Fruit fly (Drosophila melanogaster): Measurements from ENCODE around the gene ND-39.

Gene ND-39

dm6 chr3L:20470991-20471498, 20.8 kb upstream of the ND-39 start:
- TF ChIP-seq dsx (GFP tag; optimal IDR thresholded peaks at IDR 0.05; ENCODE audit: poor library complexity, severe bottlenecking) = no peak
- no peak for TF ChIP-seq pdm3 (GFP tag; optimal IDR thresholded peaks at IDR 0.05)
- no peak for TF ChIP-seq ss (GFP tag; optimal IDR thresholded peaks at IDR 0.05)
- no peak for TF ChIP-seq esn (GFP tag; optimal IDR thresholded peaks at IDR 0.05)
- TF ChIP-seq CG16779 (tag; optimal IDR thresholded peaks at IDR 0.05) = no peak
- TF ChIP-seq CG31627 (GFP tag; optimal IDR thresholded peaks at IDR 0.05) = no peak
- TF ChIP-seq CG6163 (GFP tag; IDR thresholded peaks at IDR 0.05) = peak; percentile 81
- TF ChIP-seq Hr38 (GFP tag; optimal IDR thresholded peaks at IDR 0.05) = no peak
- TF ChIP-seq CG3032 (tag; optimal IDR thresholded peaks at IDR 0.05) = no peak
- TF ChIP-seq Lpt (GFP tag; optimal IDR thresholded peaks at IDR 0.05) = peak; percentile 1
- peak; percentile 49; the same call in 1 of the 2 replicates for TF ChIP-seq CG11294 (GFP tag; IDR thresholded peaks at IDR 0.05)
- TF ChIP-seq CG15336 (GFP tag; IDR thresholded peaks at IDR 0.05) = peak; percentile 76
- TF ChIP-seq eg (GFP tag; IDR thresholded peaks at IDR 0.05) = peak; percentile 82
- no peak for TF ChIP-seq lz (GFP tag; optimal IDR thresholded peaks at IDR 0.05)
- TF ChIP-seq Eip78C (GFP tag) = peak; percentile 75
- no peak for TF ChIP-seq CG11902 (GFP tag; optimal IDR thresholded peaks at IDR 0.05)
- peak; percentile 50 for TF ChIP-seq CG6276 (GFP tag; optimal IDR thresholded peaks at IDR 0.05)
- no peak for TF ChIP-seq CG9139 (GFP tag; optimal IDR thresholded peaks at IDR 0.05)
- peak; percentile 24 for TF ChIP-seq CG8632 (GFP tag; optimal IDR thresholded peaks at IDR 0.05)
- TF ChIP-seq OdsH (GFP tag; optimal IDR thresholded peaks at IDR 0.05) = peak; percentile 39
- peak; percentile 48 for TF ChIP-seq Gug (GFP tag; IDR thresholded peaks at IDR 0.05)
- TF ChIP-seq achi (GFP tag; optimal IDR thresholded peaks at IDR 0.05) = no peak
- no peak for TF ChIP-seq CG8319 (GFP tag; optimal IDR thresholded peaks at IDR 0.05)
- no peak for TF ChIP-seq CG10631 (GFP tag; optimal IDR thresholded peaks at IDR 0.05)
- TF ChIP-seq Sox102F (GFP tag; optimal IDR thresholded peaks at IDR 0.05) = no peak
- no peak for TF ChIP-seq Eip75B (GFP tag; optimal IDR thresholded peaks at IDR 0.05)
- no peak for TF ChIP-seq svp (GFP tag)
- TF ChIP-seq Met (GFP tag; optimal IDR thresholded peaks at IDR 0.05) = no peak
- peak; percentile 38 for TF ChIP-seq CG10669 (GFP tag; optimal IDR thresholded peaks at IDR 0.05)
- no peak for TF ChIP-seq CG6854 (GFP tag; optimal IDR thresholded peaks at IDR 0.05)
- TF ChIP-seq CG34406 (GFP tag; optimal IDR thresholded peaks at IDR 0.05) = no peak
- TF ChIP-seq CG8119 (GFP tag; IDR thresholded peaks at IDR 0.05) = peak; percentile 49; the same call in 2 of the 3 replicates
- TF ChIP-seq CG7368 (GFP tag; optimal IDR thresholded peaks at IDR 0.05) = peak; percentile 22
- TF ChIP-seq cyc (GFP tag; optimal IDR thresholded peaks at IDR 0.05) = no peak
- no peak for TF ChIP-seq Ets96B (tag; optimal IDR thresholded peaks at IDR 0.05)
- TF ChIP-seq Ets21C (GFP tag; optimal IDR thresholded peaks at IDR 0.05) = no peak
- no peak for TF ChIP-seq topi (GFP tag; optimal IDR thresholded peaks at IDR 0.05)
- peak; percentile 8 for TF ChIP-seq acj6 (GFP tag; optimal IDR thresholded peaks at IDR 0.05)
- TF ChIP-seq CG1621 (tag; optimal IDR thresholded peaks at IDR 0.05) = no peak
- no peak for TF ChIP-seq Hr39 (GFP tag; optimal IDR thresholded peaks at IDR 0.05)
- TF ChIP-seq Blimp-1 (GFP tag; optimal IDR thresholded peaks at IDR 0.05) = no peak
- TF ChIP-seq CG3919 (GFP tag; optimal IDR thresholded peaks at IDR 0.05) = peak; percentile 47
- TF ChIP-seq Sox15 (GFP tag; optimal IDR thresholded peaks at IDR 0.05) = no peak
- peak; percentile 12 for TF ChIP-seq dac (GFP tag; optimal IDR thresholded peaks at IDR 0.05)
- peak; percentile 9 for TF ChIP-seq CG6792 (GFP tag; optimal IDR thresholded peaks at IDR 0.05)
- TF ChIP-seq Sox14 (GFP tag; optimal IDR thresholded peaks at IDR 0.05) = no peak
- TF ChIP-seq Smox (GFP tag; optimal IDR thresholded peaks at IDR 0.05) = no peak
- TF ChIP-seq Eip93F (GFP tag; optimal IDR thresholded peaks at IDR 0.05) = no peak
- peak; percentile 68 for TF ChIP-seq CG32006 (GFP tag; optimal IDR thresholded peaks at IDR 0.05)
- TF ChIP-seq fkh (GFP tag; optimal IDR thresholded peaks at IDR 0.05) = no peak
- TF ChIP-seq spab (GFP tag; optimal IDR thresholded peaks at IDR 0.05) = no peak
- no peak for TF ChIP-seq fd85E (GFP tag; optimal IDR thresholded peaks at IDR 0.05)
- no peak for TF ChIP-seq CG6808 (GFP tag; optimal IDR thresholded peaks at IDR 0.05)
